Fruit fly (Drosophila melanogaster): Measurements from ENCODE around the gene btsz.

Gene btsz

dm6 chr3R:14879207-14879863, 4.0 kb upstream of the btsz start, which contains the start of gene CG3631:
Gene CG3631 (plus strand): TSS chr3R:14879457.
- TF ChIP-seq H15 (GFP tag; IDR thresholded peaks at IDR 0.05) = no peak
- no peak for TF ChIP-seq CG14050 (GFP tag; IDR thresholded peaks at IDR 0.05)
- no peak for TF ChIP-seq CG18011 (GFP tag; optimal IDR thresholded peaks at IDR 0.05)
- peak; percentile 33 for TF ChIP-seq cwo (GFP tag; optimal IDR thresholded peaks at IDR 0.05)
- TF ChIP-seq crp (GFP tag; optimal IDR thresholded peaks at IDR 0.05) = peak; percentile 88 to 97
- TF ChIP-seq CG10147 (GFP tag; optimal IDR thresholded peaks at IDR 0.05) = no peak
- TF ChIP-seq Hand (GFP tag; optimal IDR thresholded peaks at IDR 0.05) = no peak
- no peak for TF ChIP-seq inv (GFP tag; IDR thresholded peaks at IDR 0.05; ENCODE audit: partially characterized antibody)
- no peak for TF ChIP-seq CG10565 (GFP tag; optimal IDR thresholded peaks at IDR 0.05)
- TF ChIP-seq CG11560 (tag; IDR thresholded peaks at IDR 0.05) = no peak
- TF ChIP-seq CG17385 (GFP tag; optimal IDR thresholded peaks at IDR 0.05) = peak; percentile 81
- TF ChIP-seq D19A (tag; optimal IDR thresholded peaks at IDR 0.05) = no peak
- TF ChIP-seq ash1 (GFP tag; optimal IDR thresholded peaks at IDR 0.05) = no peak
- no peak for TF ChIP-seq CG13296 (GFP tag; optimal IDR thresholded peaks at IDR 0.05)
- no peak for TF ChIP-seq CG2712 (tag; optimal IDR thresholded peaks at IDR 0.05)
- TF ChIP-seq CG30403 (GFP tag; optimal IDR thresholded peaks at IDR 0.05) = no peak
- TF ChIP-seq B-H1 (GFP tag; IDR thresholded peaks at IDR 0.05) = no peak
- TF ChIP-seq ap (GFP tag; IDR thresholded peaks at IDR 0.05) = no peak
- no peak for TF ChIP-seq Rfx (GFP tag; IDR thresholded peaks at IDR 0.05)
- TF ChIP-seq gt (GFP tag; IDR thresholded peaks at IDR 0.05) = no peak
- TF ChIP-seq Sry-β (GFP tag; optimal IDR thresholded peaks at IDR 0.05) = no peak
- TF ChIP-seq chif (GFP tag; optimal IDR thresholded peaks at IDR 0.05) = no peak
- TF ChIP-seq twi (tag; optimal IDR thresholded peaks at IDR 0.05) = no peak
- peak; percentile 95 for TF ChIP-seq Dp (GFP tag; optimal IDR thresholded peaks at IDR 0.05)
- TF ChIP-seq caup (GFP tag; optimal IDR thresholded peaks at IDR 0.05; ENCODE audit: severe bottlenecking) = no peak
- peak; percentile 74 for TF ChIP-seq psq (GFP tag; optimal IDR thresholded peaks at IDR 0.05)
- no peak for TF ChIP-seq CG18262 (tag; optimal IDR thresholded peaks at IDR 0.05)
- peak; percentile 50 for TF ChIP-seq CG1603 (tag; optimal IDR thresholded peaks at IDR 0.05)
- no peak for TF ChIP-seq HLHmδ (GFP tag; optimal IDR thresholded peaks at IDR 0.05)
- no peak for TF ChIP-seq ewg (GFP tag; optimal IDR thresholded peaks at IDR 0.05)
- no peak for TF ChIP-seq CG32772 (GFP tag; IDR thresholded peaks at IDR 0.05)
- TF ChIP-seq ken (GFP tag; IDR thresholded peaks at IDR 0.05) = no peak
- TF ChIP-seq Atf-2 (GFP tag; optimal IDR thresholded peaks at IDR 0.05) = no peak
- TF ChIP-seq so (GFP tag; IDR thresholded peaks at IDR 0.05) = no peak
- 0 out of 2 replicates have a peak, but pooled peaks have one; percentile 16 for TF ChIP-seq Drgx (GFP tag; IDR thresholded peaks at IDR 0.05)
- 0 out of 2 replicates have a peak, but pooled peaks have one; percentile 17 for TF ChIP-seq bbx (GFP tag; IDR thresholded peaks at IDR 0.05; ENCODE audit: partially characterized antibody)
- no peak for TF ChIP-seq CG13123 (GFP tag; optimal IDR thresholded peaks at IDR 0.05)
- TF ChIP-seq CG15514 (GFP tag; optimal IDR thresholded peaks at IDR 0.05) = peak; percentile 26
- TF ChIP-seq fd102C (GFP tag; optimal IDR thresholded peaks at IDR 0.05) = no peak
- no peak for TF ChIP-seq CG8290 (GFP tag; optimal IDR thresholded peaks at IDR 0.05)
- no peak for TF ChIP-seq CG8290 (tag; optimal IDR thresholded peaks at IDR 0.05)
- no peak for TF ChIP-seq peb (GFP tag; IDR thresholded peaks at IDR 0.05)
- TF ChIP-seq NC2α (GFP tag; optimal IDR thresholded peaks at IDR 0.05) = no peak
- TF ChIP-seq ci (GFP tag; IDR thresholded peaks at IDR 0.05) = no peak
- TF ChIP-seq Hey (tag; optimal IDR thresholded peaks at IDR 0.05) = no peak
- TF ChIP-seq kni (GFP tag; optimal IDR thresholded peaks at IDR 0.05) = no peak
- TF ChIP-seq Hr51 (GFP tag; optimal IDR thresholded peaks at IDR 0.05) = no peak
- peak; percentile 7 for TF ChIP-seq Sry-δ (GFP tag; optimal IDR thresholded peaks at IDR 0.05)
- TF ChIP-seq hbn (GFP tag; IDR thresholded peaks at IDR 0.05; ENCODE audit: partially characterized antibody) = peak; percentile 34
- no peak for TF ChIP-seq disco-r (GFP tag; optimal IDR thresholded peaks at IDR 0.05)
